Fruit fly (Drosophila melanogaster): ENCODE measurements around the gene CG4935.

Gene CG4935

dm6 chr2L:16269232-16270134, 7.5 kb downstream of the CG4935 start (continued):
- TF ChIP-seq CG8281 (tag; optimal IDR thresholded peaks at IDR 0.05) (peak; percentile 73), CG11456 (GFP tag; IDR thresholded peaks at IDR 0.05) (no peak), zen2 (GFP tag; IDR thresholded peaks at IDR 0.05; ENCODE audit: partially characterized antibody) (no peak), Dref (GFP tag; IDR thresholded peaks at IDR 0.05) (no peak), Kr (GFP tag; optimal IDR thresholded peaks at IDR 0.05) (peak; percentile 12), CG12942 (GFP tag; optimal IDR thresholded peaks at IDR 0.05) (no peak), CG2120 (GFP tag; optimal IDR thresholded peaks at IDR 0.05) (no peak), Nf-YC (tag; optimal IDR thresholded peaks at IDR 0.05) (peak; percentile 73), Fer2 (tag; optimal IDR thresholded peaks at IDR 0.05) (peak; percentile 72), Mrtf (GFP tag; IDR thresholded peaks at IDR 0.05) (no peak), kay (GFP tag; optimal IDR thresholded peaks at IDR 0.05) (no peak), CG8924 (tag; optimal IDR thresholded peaks at IDR 0.05) (peak; percentile 83), dati (GFP tag; IDR thresholded peaks at IDR 0.05) (no peak), oc (tag; optimal IDR thresholded peaks at IDR 0.05) (peak; percentile 54), dm (GFP tag; optimal IDR thresholded peaks at IDR 0.05) (peak; percentile 99), ro (GFP tag; IDR thresholded peaks at IDR 0.05) (no peak), nmo (GFP tag; optimal IDR thresholded peaks at IDR 0.05) (no peak), CG12155 (GFP tag; optimal IDR thresholded peaks at IDR 0.05) (no peak), CG3838 (GFP tag; optimal IDR thresholded peaks at IDR 0.05) (peak; percentile 99), onecut (GFP tag; IDR thresholded peaks at IDR 0.05) (peak; percentile 87), Aef1 (GFP tag; IDR thresholded peaks at IDR 0.05) (no peak), CG4617 (GFP tag; optimal IDR thresholded peaks at IDR 0.05; ENCODE audit: borderline replicate concordance) (no peak), mld (GFP tag; IDR thresholded peaks at IDR 0.05; ENCODE audit: partially characterized antibody) (no peak), CG5180 (GFP tag; optimal IDR thresholded peaks at IDR 0.05) (peak; percentile 98), grau (tag; optimal IDR thresholded peaks at IDR 0.05) (peak; percentile 67), CG15269 (tag; optimal IDR thresholded peaks at IDR 0.05) (peak; percentile 57), CG6791 (GFP tag; IDR thresholded peaks at IDR 0.05; ENCODE audit: partially characterized antibody) (no peak), lola (GFP tag; optimal IDR thresholded peaks at IDR 0.05) (no peak), CG3407 (GFP tag; optimal IDR thresholded peaks at IDR 0.05) (peak; percentile 69), Med (GFP tag) (peak; percentile 96), CG9215 (GFP tag; IDR thresholded peaks at IDR 0.05) (no peak), al (GFP tag; IDR thresholded peaks at IDR 0.05) (no peak), sima (GFP tag; optimal IDR thresholded peaks at IDR 0.05) (no peak), CG31224 (GFP tag; IDR thresholded peaks at IDR 0.05) (no peak), psq (GFP tag; optimal IDR thresholded peaks at IDR 0.05) (peak; percentile 16), CG30431 (GFP tag; optimal IDR thresholded peaks at IDR 0.05) (no peak), CG11723 (GFP tag; optimal IDR thresholded peaks at IDR 0.05) (peak; percentile 77), pho (GFP tag; optimal IDR thresholded peaks at IDR 0.05) (peak; percentile 29), Lpt (GFP tag; optimal IDR thresholded peaks at IDR 0.05) (no peak), GATAe (GFP tag; conservative IDR thresholded peaks at IDR 0.05) (no peak), ab (GFP tag; optimal IDR thresholded peaks at IDR 0.05) (peak; percentile 22), CG14014 (GFP tag; IDR thresholded peaks at IDR 0.05) (no peak), fd64A (GFP tag; optimal IDR thresholded peaks at IDR 0.05) (peak; percentile 90), CG4730 (GFP tag; IDR thresholded peaks at IDR 0.05) (no peak), abd-A (tag; optimal IDR thresholded peaks at IDR 0.05) (peak; percentile 94), slbo (GFP tag; IDR thresholded peaks at IDR 0.05) (no peak), dpn (GFP tag; optimal IDR thresholded peaks at IDR 0.05) (no peak), CG4424 (GFP tag; optimal IDR thresholded peaks at IDR 0.05) (peak; percentile 33), Dek (tag; optimal IDR thresholded peaks at IDR 0.05) (peak; percentile 49), Drgx (GFP tag; IDR thresholded peaks at IDR 0.05) (no peak)
